Worm (Caenorhabditis elegans) whole organism, late embryonic: Measurements from ENCODE around the gene atg-13.

Experiments
- ceh-18 ChIP-seq: sonication (generic microtip); optimal IDR thresholded peaks from 2 replicates; lab custom pipeline; 2016; ENCODE audit warnings: missing genetic modification characterization, missing compliant biosample characterization
- ceh-24 ChIP-seq: sonication (generic microtip); optimal IDR thresholded peaks from 2 replicates; lab custom pipeline; 2016; ENCODE audit warnings: mild to moderate bottlenecking, missing genetic modification characterization, missing compliant biosample characterization
- ceh-9 ChIP-seq: sonication (generic microtip); optimal IDR thresholded peaks from 2 replicates; lab custom pipeline; 2016; ENCODE audit warnings: mild to moderate bottlenecking, missing genetic modification characterization, inconsistent platforms, missing compliant biosample characterization
- eyg-1 ChIP-seq: sonication (generic microtip); optimal IDR thresholded peaks from 2 replicates; lab custom pipeline; 2016; ENCODE audit warnings: missing genotype, missing genetic modification characterization, missing compliant biosample characterization

ce11 chrIII:8137777-8138176, 20.2 kb downstream of the atg-13 start, which contains the start of gene hsp-12.2:
- TF ChIP-seq eyg-1 (no peak), ceh-9 (tag; lab: Kevin White, UChicago) (no peak), ceh-24 (no peak), ceh-18 (tag; lab: Kevin White, UChicago) (no peak)
